Fruit fly (Drosophila melanogaster) whole organism, embryonic: ENCODE measurements around the gene Bgb.
A peak's percentile ranks its signal among the peaks of the same experiment; 100 is the strongest.

Source experiments
- Adf1 ChIP-seq: fragments of 200-800 bp; sonication (Bioruptor generic); IDR thresholded peaks from 2 replicates; pipeline ENCODE4 v1.3.6; 2022; ENCODE audit warnings: missing biosample characterization, missing genetic modification characterization
- Aef1 ChIP-seq: fragments of 200-800 bp; sonication (Bioruptor generic); IDR thresholded peaks from 3 replicates; pipeline ENCODE4 v1.3.6; 2022; ENCODE audit warnings: missing biosample characterization, missing genetic modification characterization
- Antp ChIP-seq: fragments of 200-800 bp; sonication (Bioruptor generic); optimal IDR thresholded peaks from 3 replicates; lab custom pipeline; 2016; ENCODE audit warnings: missing biosample characterization, missing genetic modification characterization
- CG10366 ChIP-seq: fragments of 200-800 bp; sonication (Bioruptor generic); IDR thresholded peaks from 2 replicates; pipeline ENCODE4 v1.3.6; 2022; ENCODE audit warnings: missing biosample characterization, missing genetic modification characterization
- CG10543 ChIP-seq: fragments of 200-800 bp; sonication (Bioruptor generic); optimal IDR thresholded peaks from 3 replicates; lab custom pipeline; 2017; ENCODE audit warnings: missing biosample characterization, mild to moderate bottlenecking, missing genetic modification characterization, moderate library complexity
- CG13123 ChIP-seq: fragments of 200-800 bp; sonication (Bioruptor generic); optimal IDR thresholded peaks from 2 replicates; lab custom pipeline; 2016; ENCODE audit warnings: missing biosample characterization, missing genetic modification characterization
- CG13624 ChIP-seq: fragments of 200-800 bp; sonication (Bioruptor generic); optimal IDR thresholded peaks from 2 replicates; lab custom pipeline; 2016; ENCODE audit warnings: missing biosample characterization, missing genetic modification characterization
- CG14050 ChIP-seq: fragments of 200-800 bp; sonication (Bioruptor generic); IDR thresholded peaks from 3 replicates; pipeline ENCODE4 v1.3.6; 2022; ENCODE audit warnings: missing biosample characterization, missing genetic modification characterization
- CG1529 ChIP-seq: fragments of 200-800 bp; sonication (Bioruptor generic); optimal IDR thresholded peaks from 3 replicates; lab custom pipeline; 2018; ENCODE audit warnings: missing biosample characterization, missing genetic modification characterization
- CG16863 ChIP-seq: fragments of 200-800 bp; sonication (Bioruptor generic); optimal IDR thresholded peaks from 3 replicates; lab custom pipeline; 2016; ENCODE audit warnings: missing biosample characterization, missing genetic modification characterization
- CG17912 ChIP-seq: fragments of 200-800 bp; sonication (Bioruptor generic); optimal IDR thresholded peaks from 2 replicates; lab custom pipeline; 2018; ENCODE audit warnings: missing biosample characterization, mild to moderate bottlenecking, missing genetic modification characterization
- CG32767 ChIP-seq: fragments of 200-800 bp; sonication (Bioruptor generic); IDR thresholded peaks from 2 replicates; pipeline ENCODE4 v1.3.6; 2022; ENCODE audit warnings: missing biosample characterization, missing genetic modification characterization
- CG34422 ChIP-seq: fragments of 200-800 bp; sonication (Bioruptor generic); IDR thresholded peaks from 3 replicates; pipeline ENCODE4 v1.3.6; 2022; ENCODE audit warnings: missing biosample characterization, missing genetic modification characterization
- CG6272 ChIP-seq: fragments of 200-800 bp; sonication (Bioruptor generic); IDR thresholded peaks from 2 replicates; pipeline ENCODE4 v1.3.6; 2022; ENCODE audit warnings: missing biosample characterization, missing genetic modification characterization
- CG6689 ChIP-seq: fragments of 200-800 bp; sonication (Bioruptor generic); IDR thresholded peaks from 2 replicates; pipeline ENCODE4 v1.3.6; 2022; ENCODE audit warnings: missing biosample characterization, missing genetic modification characterization
- CG6813 ChIP-seq: fragments of 200-800 bp; sonication (Bioruptor generic); optimal IDR thresholded peaks from 2 replicates; lab custom pipeline; 2017; ENCODE audit warnings: missing biosample characterization, missing genetic modification characterization, mild to moderate bottlenecking, moderate library complexity, missing genetic modification reagents
- CkIIα-i1 ChIP-seq: fragments of 200-800 bp; sonication (Bioruptor generic); IDR thresholded peaks from 2 replicates; pipeline ENCODE4 v1.3.6; 2022; ENCODE audit warnings: missing biosample characterization, missing genetic modification characterization
- Deaf1 ChIP-seq: fragments of 200-800 bp; optimal IDR thresholded peaks from 3 replicates; lab custom pipeline; 2019; ENCODE audit warnings: missing biosample characterization, mild to moderate bottlenecking, missing genetic modification characterization, moderate library complexity
- E2f1 ChIP-seq: fragments of 200-800 bp; sonication (Bioruptor generic); IDR thresholded peaks from 2 replicates; pipeline ENCODE4 v1.3.6; 2022; ENCODE audit warnings: missing biosample characterization, missing genetic modification characterization
- E2f2 ChIP-seq: fragments of 200-800 bp; sonication (Bioruptor generic); IDR thresholded peaks from 2 replicates; pipeline ENCODE4 v1.3.6; 2022; ENCODE audit warnings: missing biosample characterization, missing genetic modification characterization
- GATAe ChIP-seq: fragments of 200-800 bp; sonication (Bioruptor generic); conservative IDR thresholded peaks from 2 replicates; pipeline ENCODE4 v1.3.6; 2022; ENCODE audit warnings: missing biosample characterization, missing genetic modification characterization
- HHEX ChIP-seq: fragments of 200-800 bp; sonication (Bioruptor generic); optimal IDR thresholded peaks from 3 replicates; lab custom pipeline; 2017; ENCODE audit warnings: missing biosample characterization, mild to moderate bottlenecking, missing genetic modification characterization, missing genetic modification reagents
- HLH54F ChIP-seq: fragments of 200-800 bp; sonication (Bioruptor generic); optimal IDR thresholded peaks from 3 replicates; lab custom pipeline; 2016; ENCODE audit warnings: missing biosample characterization, missing genetic modification characterization
- Hey ChIP-seq: fragments of 200-800 bp; sonication (Bioruptor generic); optimal IDR thresholded peaks from 3 replicates; lab custom pipeline; 2018; ENCODE audit warnings: missing biosample characterization, mild to moderate bottlenecking, missing genetic modification characterization
- Hr78 ChIP-seq, 2 experiments: fragments of 200-800 bp in 1 of 2; fragments of >200 bp in 1 of 2; sonication (Bioruptor generic) in 1 of 2; optimal IDR thresholded peaks; 2 replicates each; lab custom pipeline; 2017 to 2019; ENCODE audit warnings: missing biosample characterization in 2 of 2, missing genetic modification characterization in 2 of 2, mild to moderate bottlenecking in 1 of 2, moderate library complexity in 1 of 2
- Hsf ChIP-seq: fragments of 200-800 bp; sonication (Bioruptor generic); optimal IDR thresholded peaks from 3 replicates; lab custom pipeline; 2016; ENCODE audit warnings: missing biosample characterization, missing genetic modification characterization
- MBD-R2 ChIP-seq: fragments of 200-800 bp; sonication (Bioruptor generic); IDR thresholded peaks from 2 replicates; pipeline ENCODE4 v1.3.6; 2022; ENCODE audit warnings: missing biosample characterization, missing genetic modification characterization
- Med ChIP-seq: fragments of 200-800 bp; sonication (Bioruptor generic); peaks from one replicate; lab custom pipeline; 2016; ENCODE audit warnings: missing biosample characterization, missing genetic modification characterization, mild to moderate bottlenecking, inconsistent platforms, moderate library complexity
- Nf-YB ChIP-seq: fragments of 200-800 bp; sonication (Bioruptor generic); optimal IDR thresholded peaks from 3 replicates; lab custom pipeline; 2019; ENCODE audit warnings: missing biosample characterization, mild to moderate bottlenecking, missing genetic modification characterization, moderate library complexity
- Nf-YC ChIP-seq: fragments of 200-800 bp; optimal IDR thresholded peaks from 3 replicates; lab custom pipeline; 2019; ENCODE audit warnings: missing biosample characterization, mild to moderate bottlenecking, missing genetic modification characterization, moderate library complexity
- Optix ChIP-seq: fragments of 200-800 bp; sonication (Bioruptor generic); IDR thresholded peaks from 3 replicates; pipeline ENCODE4 v1.3.6; 2022; ENCODE audit warnings: missing biosample characterization, missing genetic modification characterization
- Pdp1 ChIP-seq, 2 experiments: fragments of 200-800 bp; sonication (Bioruptor generic); optimal IDR thresholded peaks; 3 replicates each; lab custom pipeline; 2016; ENCODE audit warnings: missing biosample characterization in 2 of 2, missing genetic modification characterization in 2 of 2, mild to moderate bottlenecking in 1 of 2, moderate library complexity in 1 of 2
- ac ChIP-seq: fragments of 200-800 bp; sonication (Bioruptor generic); optimal IDR thresholded peaks from 3 replicates; lab custom pipeline; 2017; ENCODE audit warnings: missing biosample characterization, mild to moderate bottlenecking, missing genetic modification characterization
- cad ChIP-seq: fragments of >200 bp; optimal IDR thresholded peaks from 2 replicates; lab custom pipeline; 2017; ENCODE audit warnings: missing biosample characterization, missing genetic modification characterization
- cg ChIP-seq: fragments of 200-800 bp; sonication (Bioruptor generic); optimal IDR thresholded peaks from 3 replicates; lab custom pipeline; 2019; ENCODE audit warnings: missing biosample characterization, mild to moderate bottlenecking, missing genetic modification characterization, moderate library complexity
- ewg ChIP-seq: fragments of 200-800 bp; sonication (Bioruptor generic); optimal IDR thresholded peaks from 3 replicates; lab custom pipeline; 2017; ENCODE audit warnings: mild to moderate bottlenecking, missing biosample characterization, missing genetic modification reagents, missing genetic modification characterization
- gfzf ChIP-seq: fragments of 200-800 bp; sonication (Bioruptor generic); optimal IDR thresholded peaks from 2 replicates; lab custom pipeline; 2016; ENCODE audit warnings: missing biosample characterization, mild to moderate bottlenecking, missing genetic modification characterization, moderate library complexity
- gsb ChIP-seq: fragments of 200-800 bp; sonication (Bioruptor generic); IDR thresholded peaks from 2 replicates; pipeline ENCODE4 v1.3.6; 2022; ENCODE audit warnings: missing biosample characterization, missing genetic modification characterization
- gt ChIP-seq: fragments of 200-800 bp; sonication (Bioruptor generic); IDR thresholded peaks from 2 replicates; pipeline ENCODE4 v1.3.6; 2022; ENCODE audit warnings: missing biosample characterization, missing genetic modification characterization
- lbe ChIP-seq: fragments of 200-800 bp; sonication (Bioruptor generic); optimal IDR thresholded peaks from 2 replicates; lab custom pipeline; 2016; ENCODE audit warnings: missing biosample characterization, mild to moderate bottlenecking, missing genetic modification characterization
- onecut ChIP-seq: fragments of 200-800 bp; sonication (Bioruptor generic); IDR thresholded peaks from 2 replicates; pipeline ENCODE4 v1.3.6; 2022; ENCODE audit warnings: missing biosample characterization, missing genetic modification characterization
- pb ChIP-seq: fragments of 200-800 bp; sonication (Bioruptor generic); optimal IDR thresholded peaks from 3 replicates; lab custom pipeline; 2016; ENCODE audit warnings: missing biosample characterization, missing genetic modification characterization
- sim ChIP-seq: fragments of 200-800 bp; sonication (Bioruptor generic); IDR thresholded peaks from 2 replicates; pipeline ENCODE4 v1.3.6; 2022; ENCODE audit warnings: missing biosample characterization, missing genetic modification characterization
- sna ChIP-seq: fragments of 200-800 bp; sonication (Bioruptor generic); IDR thresholded peaks from 2 replicates; pipeline ENCODE4 v1.3.6; 2022; ENCODE audit warnings: missing biosample characterization, missing genetic modification characterization; ENCODE audit not compliant: partially characterized antibody
- so ChIP-seq: fragments of 200-800 bp; sonication (Bioruptor generic); IDR thresholded peaks from 3 replicates; pipeline ENCODE4 v1.3.6; 2022; ENCODE audit warnings: missing biosample characterization, missing genetic modification characterization
- stc ChIP-seq: fragments of 200-800 bp; sonication (Bioruptor generic); IDR thresholded peaks from 2 replicates; pipeline ENCODE4 v1.3.6; 2022; ENCODE audit warnings: missing biosample characterization, missing genetic modification characterization
- toy ChIP-seq: fragments of 200-800 bp; sonication (Bioruptor generic); IDR thresholded peaks from 2 replicates; pipeline ENCODE4 v1.3.6; 2022; ENCODE audit warnings: missing biosample characterization, missing genetic modification characterization
- usp ChIP-seq: fragments of >200 bp; optimal IDR thresholded peaks from 2 replicates; lab custom pipeline; 2017; ENCODE audit warnings: missing biosample characterization, missing genetic modification characterization

Gene Bgb

dm6 chr3L:1661738-1662370, 22.3 kb downstream of the Bgb start (continued):
- TF ChIP-seq cad (GFP tag; lab: Kevin White, UChicago) (no peak), sna (0 out of 2 replicates have a peak, but pooled peaks have one; percentile 23), CG10543 (GFP tag; lab: Kevin White, UChicago) (peak; percentile 25), Hey (no peak), Adf1 (GFP tag; lab: Robert Waterston, UW) (peak; percentile 58; the same call in 1 of the 2 replicates), CG13624 (GFP tag; lab: Kevin White, UChicago) (no peak), pb (GFP tag; lab: Kevin White, UChicago) (no peak), CG16863 (no peak)

- TF ChIP-seq E2f2 (GFP tag; lab: Robert Waterston, UW): no peak
- no peak for TF ChIP-seq CG6272 (GFP tag; lab: Robert Waterston, UW)
- TF ChIP-seq Deaf1: peak; percentile 68
- TF ChIP-seq Hey: no peak
- TF ChIP-seq Nf-YC (tag; lab: Kevin White, UChicago): peak; percentile 89
- TF ChIP-seq stc: no peak
- no peak for TF ChIP-seq usp (GFP tag; lab: Kevin White, UChicago)
- TF ChIP-seq CG34422 (GFP tag; lab: Robert Waterston, UW): no peak
- no peak for TF ChIP-seq sim (GFP tag; lab: Robert Waterston, UW)
- peak; percentile 85 for TF ChIP-seq onecut (GFP tag; lab: Robert Waterston, UW)
- TF ChIP-seq gsb (GFP tag; lab: Robert Waterston, UW): no peak
- no peak for TF ChIP-seq CG14050 (GFP tag; lab: Robert Waterston, UW)
- no peak for TF ChIP-seq Hr78 (GFP tag; optimal IDR thresholded peaks at IDR 0.05; lab: Kevin White, UChicago)
- no peak for TF ChIP-seq Optix (GFP tag; lab: Robert Waterston, UW)
- no peak for TF ChIP-seq CG10366 (GFP tag; lab: Robert Waterston, UW)
- TF ChIP-seq Pdp1 (GFP tag; optimal IDR thresholded peaks at IDR 0.05; lab: Kevin White, UChicago): no peak
- no peak for TF ChIP-seq Aef1 (GFP tag; lab: Robert Waterston, UW)
- TF ChIP-seq CG1529 (GFP tag; lab: Kevin White, UChicago): no peak
- no peak for TF ChIP-seq Antp (GFP tag; lab: Kevin White, UChicago)
- peak; percentile 36 for TF ChIP-seq MBD-R2 (GFP tag; lab: Robert Waterston, UW)
- TF ChIP-seq CG17912 (GFP tag; lab: Kevin White, UChicago): no peak
- no peak for TF ChIP-seq cg
- TF ChIP-seq HHEX (GFP tag; lab: Kevin White, UChicago): no peak
- no peak for TF ChIP-seq Hsf
- TF ChIP-seq lbe: no peak
- TF ChIP-seq CG6813: no peak
- no peak for TF ChIP-seq E2f1 (GFP tag; lab: Robert Waterston, UW)
- TF ChIP-seq HLH54F (GFP tag; lab: Kevin White, UChicago): no peak
- no peak for TF ChIP-seq CG13123 (GFP tag; lab: Kevin White, UChicago)
- TF ChIP-seq toy (GFP tag; lab: Robert Waterston, UW): no peak
- no peak for TF ChIP-seq so (GFP tag; lab: Robert Waterston, UW)
- no peak for TF ChIP-seq CG6689
- TF ChIP-seq Med: peak; percentile 59
- TF ChIP-seq Nf-YB (GFP tag; lab: Kevin White, UChicago): peak; percentile 81
- no peak for TF ChIP-seq GATAe (GFP tag; lab: Robert Waterston, UW)
- TF ChIP-seq CG16863: no peak
- no peak for TF ChIP-seq gt (GFP tag; lab: Robert Waterston, UW)
- TF ChIP-seq CkIIα-i1 (GFP tag; lab: Robert Waterston, UW): no peak
- TF ChIP-seq ac (GFP tag; lab: Kevin White, UChicago): no peak
- peak; percentile 83 for TF ChIP-seq ewg (GFP tag; lab: Kevin White, UChicago)
- no peak for TF ChIP-seq gfzf (GFP tag; lab: Kevin White, UChicago)
- peak; percentile 48; the same call in 1 of the 2 replicates for TF ChIP-seq CG32767 (GFP tag; lab: Robert Waterston, UW)
Observed at dm6 chr3L:1663531-1663930, 24.0 kb downstream of the Bgb start.
